Worm (Caenorhabditis elegans) whole organism, early embryonic: Measurements from ENCODE around the gene F44B9.10.

ENCODE experiments used
- ama-1 ChIP-seq: fragments of 150-350 bp; optimal IDR thresholded peaks from 2 replicates; lab custom pipeline; 2014
- hmg-4 ChIP-seq: fragments of 200-800 bp; sonication (Bioruptor generic); optimal IDR thresholded peaks from 2 replicates; lab custom pipeline; 2018; ENCODE audit warnings: mild to moderate bottlenecking, missing genetic modification characterization, missing compliant biosample characterization
- tbx-11 ChIP-seq: fragments of 200-800 bp; sonication (Bioruptor generic); IDR thresholded peaks from 2 replicates; pipeline ENCODE4 v1.3.6; 2022; ENCODE audit warnings: missing genetic modification characterization, missing compliant biosample characterization

ce11 chrIII:8016438-8016837, 17.0 kb downstream of the F44B9.10 start, which contains the start of gene F44B9.5:
- TF ChIP-seq ama-1 (lab: Kevin White, UChicago) (no peak), hmg-4 (GFP tag; lab: Kevin White, UChicago) (no peak), tbx-11 (no peak)
